Worm (Caenorhabditis elegans): ENCODE measurements around the gene str-6.

DNA sequence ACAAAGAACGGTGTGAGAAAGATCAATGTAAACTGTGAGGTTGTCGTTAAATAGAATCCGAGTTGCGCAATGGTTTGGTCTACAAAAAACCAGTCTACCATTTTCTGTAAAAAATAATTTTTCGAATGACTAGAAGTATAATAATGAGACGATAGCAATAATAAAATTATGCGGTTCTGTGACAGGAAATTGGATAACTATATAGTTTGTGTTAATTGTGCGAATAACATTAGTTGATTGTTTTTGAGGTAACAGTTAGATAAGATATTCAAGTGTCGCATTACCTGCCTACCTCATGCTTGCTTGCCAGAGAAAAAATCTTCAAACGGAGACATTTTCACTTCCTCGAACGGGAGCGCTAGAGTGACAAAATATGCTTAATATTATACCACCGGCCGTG lies 8.2 kb downstream of the str-6 start, which contains the start of gene str-18:
- TF ChIP-seq him-1 (tag; optimal IDR thresholded peaks at IDR 0.05) (no peak), dao-5 (tag; optimal IDR thresholded peaks at IDR 0.05) (no peak), W03F9.2 (tag; optimal IDR thresholded peaks at IDR 0.05) (no peak)
